In genomic region chrX:16839905-16840304, dm6 we compare ENCODE assay signal across 1 fruit fly cellular context.
TF ChIP-seq lines count a peak whose summit lies in the region.

No protein-coding gene starts in this region.

TF ChIP-seq in whole organism, embryonic, 481 proteins besides CTCF, POLR2A, EP300 and RAD21 (continued from another document):
- TF ChIP-seq CG17328 (GFP tag; IDR thresholded peaks at IDR 0.05; lab: Robert Waterston, UW) (0 out of 2 replicates have a peak, but pooled peaks have one; percentile 16), Bdp1 (GFP tag; optimal IDR thresholded peaks at IDR 0.05; lab: Kevin White, UChicago) (no peak), H15 (GFP tag; IDR thresholded peaks at IDR 0.05; lab: Robert Waterston, UW) (0 out of 3 replicates have a peak, but pooled peaks have one; percentile 36), Dp (GFP tag; optimal IDR thresholded peaks at IDR 0.05; lab: Kevin White, UChicago) (peak; percentile 69), CG3847 (GFP tag; IDR thresholded peaks at IDR 0.05; lab: Robert Waterston, UW) (no peak), BEAF-32 (GFP tag; optimal IDR thresholded peaks at IDR 0.05; lab: Kevin White, UChicago) (peak; percentile 24), MTF-1 (GFP tag; optimal IDR thresholded peaks at IDR 0.05; lab: Kevin White, UChicago; ENCODE audit: borderline replicate concordance) (no peak), CG10209 (GFP tag; optimal IDR thresholded peaks at IDR 0.05; lab: Kevin White, UChicago) (peak; percentile 19), CG12659 (GFP tag; optimal IDR thresholded peaks at IDR 0.05; lab: Kevin White, UChicago) (peak; percentile 11), CG14965 (GFP tag; optimal IDR thresholded peaks at IDR 0.05; lab: Kevin White, UChicago; ENCODE audit: borderline replicate concordance) (no peak), ro (GFP tag; IDR thresholded peaks at IDR 0.05; lab: Robert Waterston, UW) (no peak), CG4730 (GFP tag; IDR thresholded peaks at IDR 0.05; lab: Robert Waterston, UW) (no peak), pros (GFP tag; optimal IDR thresholded peaks at IDR 0.05; lab: Kevin White, UChicago) (no peak), CG5245 (GFP tag; optimal IDR thresholded peaks at IDR 0.05; lab: Kevin White, UChicago) (no peak), wek (GFP tag; optimal IDR thresholded peaks at IDR 0.05; lab: Kevin White, UChicago) (no peak), pnt (GFP tag; optimal IDR thresholded peaks at IDR 0.05; lab: Kevin White, UChicago) (peak; percentile 0), CoRest (tag; optimal IDR thresholded peaks at IDR 0.05; lab: Kevin White, UChicago) (peak; percentile 41), Fer3 (tag; optimal IDR thresholded peaks at IDR 0.05; lab: Kevin White, UChicago) (no peak), eyg (GFP tag; optimal IDR thresholded peaks at IDR 0.05; lab: Kevin White, UChicago) (no peak), CG2116 (GFP tag; optimal IDR thresholded peaks at IDR 0.05; lab: Kevin White, UChicago) (no peak), CG1792 (GFP tag; optimal IDR thresholded peaks at IDR 0.05; lab: Kevin White, UChicago) (no peak), Opbp (GFP tag; IDR thresholded peaks at IDR 0.05; lab: Robert Waterston, UW; ENCODE audit: partially characterized antibody) (peak; percentile 58; the same call in 2 of the 3 replicates), tna (GFP tag; IDR thresholded peaks at IDR 0.05; lab: Robert Waterston, UW; ENCODE audit: partially characterized antibody) (no peak), jumu (GFP tag; optimal IDR thresholded peaks at IDR 0.05; lab: Kevin White, UChicago) (no peak), MBD-R2 (GFP tag; IDR thresholded peaks at IDR 0.05; lab: Robert Waterston, UW) (peak; percentile 43), sd (tag; optimal IDR thresholded peaks at IDR 0.05; lab: Kevin White, UChicago) (no peak), CHES-1-like (GFP tag; optimal IDR thresholded peaks at IDR 0.05; lab: Kevin White, UChicago) (peak; percentile 0), knrl (GFP tag; IDR thresholded peaks at IDR 0.05; lab: Robert Waterston, UW; ENCODE audit: partially characterized antibody) (peak; percentile 45; the same call in 1 of the 3 replicates), CG15269 (tag; optimal IDR thresholded peaks at IDR 0.05; lab: Kevin White, UChicago) (no peak), slbo (GFP tag; IDR thresholded peaks at IDR 0.05; lab: Robert Waterston, UW) (peak; percentile 57), Six4 (GFP tag; optimal IDR thresholded peaks at IDR 0.05; lab: Kevin White, UChicago) (no peak), stwl (tag; optimal IDR thresholded peaks at IDR 0.05; lab: Kevin White, UChicago) (peak; percentile 87), CG4617 (GFP tag; optimal IDR thresholded peaks at IDR 0.05; lab: Kevin White, UChicago; ENCODE audit: borderline replicate concordance) (no peak), CG10366 (GFP tag; IDR thresholded peaks at IDR 0.05; lab: Robert Waterston, UW) (peak; percentile 12; the same call in 1 of the 2 replicates), CG9932 (GFP tag; IDR thresholded peaks at IDR 0.05; lab: Robert Waterston, UW) (peak; percentile 26; the same call in 1 of the 2 replicates), CG14014 (GFP tag; IDR thresholded peaks at IDR 0.05; lab: Robert Waterston, UW) (0 out of 2 replicates have a peak, but pooled peaks have one; percentile 12), CG34422 (GFP tag; IDR thresholded peaks at IDR 0.05; lab: Robert Waterston, UW) (peak; percentile 52; the same call in 1 of the 3 replicates), CG9437 (GFP tag; optimal IDR thresholded peaks at IDR 0.05; lab: Kevin White, UChicago) (peak; percentile 39), slou (GFP tag; optimal IDR thresholded peaks at IDR 0.05; lab: Kevin White, UChicago) (no peak), sisA (GFP tag; IDR thresholded peaks at IDR 0.05; lab: Robert Waterston, UW) (0 out of 2 replicates have a peak, but pooled peaks have one; percentile 9), CG2889 (GFP tag; IDR thresholded peaks at IDR 0.05; lab: Robert Waterston, UW) (no peak), CG33213 (GFP tag; optimal IDR thresholded peaks at IDR 0.05; lab: Kevin White, UChicago) (no peak), CG14710 (tag; optimal IDR thresholded peaks at IDR 0.05; lab: Kevin White, UChicago) (no peak), Camta (GFP tag; optimal IDR thresholded peaks at IDR 0.05; lab: Kevin White, UChicago) (no peak), twi (tag; optimal IDR thresholded peaks at IDR 0.05; lab: Kevin White, UChicago) (no peak), peb (GFP tag; IDR thresholded peaks at IDR 0.05; lab: Robert Waterston, UW) (no peak), CG14441 (GFP tag; IDR thresholded peaks at IDR 0.05; lab: Robert Waterston, UW) (0 out of 2 replicates have a peak, but pooled peaks have one; percentile 9), bbx (GFP tag; IDR thresholded peaks at IDR 0.05; lab: Robert Waterston, UW; ENCODE audit: partially characterized antibody) (peak; percentile 47; the same call in 1 of the 2 replicates), scrt (GFP tag; optimal IDR thresholded peaks at IDR 0.05; lab: Kevin White, UChicago) (no peak), CG4404 (GFP tag; IDR thresholded peaks at IDR 0.05; lab: Robert Waterston, UW) (no peak), B-H1 (GFP tag; IDR thresholded peaks at IDR 0.05; lab: Robert Waterston, UW) (no peak), phol (tag; optimal IDR thresholded peaks at IDR 0.05; lab: Kevin White, UChicago) (peak; percentile 9), CG18476 (GFP tag; optimal IDR thresholded peaks at IDR 0.05; lab: Kevin White, UChicago) (no peak), CG7556 (GFP tag; optimal IDR thresholded peaks at IDR 0.05; lab: Kevin White, UChicago) (no peak), luna (GFP tag; optimal IDR thresholded peaks at IDR 0.05; lab: Kevin White, UChicago) (no peak), CG4282 (GFP tag; optimal IDR thresholded peaks at IDR 0.05; lab: Kevin White, UChicago) (no peak), Trl (optimal IDR thresholded peaks at IDR 0.05; lab: Kevin White, UChicago) (no peak), Trl (GFP tag; optimal IDR thresholded peaks at IDR 0.05; lab: Kevin White, UChicago) (no peak), CG11456 (GFP tag; IDR thresholded peaks at IDR 0.05; lab: Robert Waterston, UW) (peak; percentile 76), odd (GFP tag; optimal IDR thresholded peaks at IDR 0.05; lab: Kevin White, UChicago) (no peak), ab (GFP tag; optimal IDR thresholded peaks at IDR 0.05; lab: Kevin White, UChicago) (no peak), CG32767 (GFP tag; IDR thresholded peaks at IDR 0.05; lab: Robert Waterston, UW) (no peak), CG32532 (GFP tag; IDR thresholded peaks at IDR 0.05; lab: Robert Waterston, UW) (0 out of 2 replicates have a peak, but pooled peaks have one; percentile 20), dan (GFP tag; IDR thresholded peaks at IDR 0.05; lab: Robert Waterston, UW) (no peak), CG9876 (GFP tag; optimal IDR thresholded peaks at IDR 0.05; lab: Kevin White, UChicago) (peak; percentile 14), gro (GFP tag; optimal IDR thresholded peaks at IDR 0.05; lab: Kevin White, UChicago) (no peak), CG2202 (tag; optimal IDR thresholded peaks at IDR 0.05; lab: Kevin White, UChicago) (no peak), mam (GFP tag; optimal IDR thresholded peaks at IDR 0.05; lab: Kevin White, UChicago) (peak; percentile 29), CG12219 (GFP tag; optimal IDR thresholded peaks at IDR 0.05; lab: Kevin White, UChicago) (no peak), CG3163 (GFP tag; optimal IDR thresholded peaks at IDR 0.05; lab: Kevin White, UChicago) (peak; percentile 14)
